Fruit fly (Drosophila melanogaster) whole organism, embryonic: ENCODE data around the gene Pex3.

Experiments used
- ATbp ChIP-seq: fragments of 200-800 bp; sonication (Bioruptor generic); optimal IDR thresholded peaks from 2 replicates; lab custom pipeline; 2017; ENCODE audit warnings: missing biosample characterization, mild to moderate bottlenecking, missing genetic modification characterization, missing genetic modification reagents
- Awh ChIP-seq: fragments of 200-800 bp; sonication (Bioruptor generic); IDR thresholded peaks from 2 replicates; pipeline ENCODE4, ENCODE4 v1.3.6; 2022; ENCODE audit warnings: missing biosample characterization, missing genetic modification characterization
- CG10209 ChIP-seq: fragments of 200-800 bp; sonication (Bioruptor generic); optimal IDR thresholded peaks from 3 replicates; lab custom pipeline; 2017; ENCODE audit warnings: missing biosample characterization, mild to moderate bottlenecking, missing genetic modification characterization, missing genetic modification reagents
- CG10274 ChIP-seq: fragments of 200-800 bp; sonication (Bioruptor generic); optimal IDR thresholded peaks from 3 replicates; lab custom pipeline; 2017; ENCODE audit warnings: missing biosample characterization, mild to moderate bottlenecking, missing genetic modification characterization
- CG10543 ChIP-seq: fragments of 200-800 bp; sonication (Bioruptor generic); optimal IDR thresholded peaks from 3 replicates; lab custom pipeline; 2017; ENCODE audit warnings: missing biosample characterization, mild to moderate bottlenecking, missing genetic modification characterization, moderate library complexity
- CG12155 ChIP-seq: fragments of 200-800 bp; sonication (Bioruptor generic); optimal IDR thresholded peaks from 3 replicates; lab custom pipeline; 2016; ENCODE audit warnings: missing biosample characterization, missing genetic modification characterization
- CG13287 ChIP-seq: fragments of 200-800 bp; sonication (Bioruptor generic); IDR thresholded peaks from 2 replicates; pipeline ENCODE4 v1.3.6; 2022; ENCODE audit warnings: missing biosample characterization, missing genetic modification characterization; ENCODE audit not compliant: partially characterized antibody
- CG14710 ChIP-seq: fragments of 200-800 bp; sonication (Bioruptor generic); optimal IDR thresholded peaks from 3 replicates; lab custom pipeline; 2019; ENCODE audit warnings: missing biosample characterization, mild to moderate bottlenecking, missing genetic modification characterization, moderate library complexity
- CG17328 ChIP-seq: fragments of 200-800 bp; sonication (Bioruptor generic); IDR thresholded peaks from 2 replicates; pipeline ENCODE4 v1.3.6; 2022; ENCODE audit warnings: missing biosample characterization, missing genetic modification characterization
- CG30403 ChIP-seq: fragments of 200-800 bp; sonication (Bioruptor generic); optimal IDR thresholded peaks from 3 replicates; lab custom pipeline; 2016; ENCODE audit warnings: missing biosample characterization, missing genetic modification characterization
- CG3065 ChIP-seq: fragments of 200-800 bp; sonication (Bioruptor generic); optimal IDR thresholded peaks from 2 replicates; lab custom pipeline; 2016; ENCODE audit warnings: missing biosample characterization, missing genetic modification characterization
- CG32767 ChIP-seq: fragments of 200-800 bp; sonication (Bioruptor generic); IDR thresholded peaks from 2 replicates; pipeline ENCODE4 v1.3.6; 2022; ENCODE audit warnings: missing biosample characterization, missing genetic modification characterization
- CG42726 ChIP-seq: fragments of 200-800 bp; sonication (Bioruptor generic); IDR thresholded peaks from 2 replicates; pipeline ENCODE4 v1.3.6; 2022; ENCODE audit warnings: missing biosample characterization, missing genetic modification characterization; ENCODE audit not compliant: partially characterized antibody
- CG8944 ChIP-seq: fragments of 200-800 bp; sonication (Bioruptor generic); optimal IDR thresholded peaks from 3 replicates; lab custom pipeline; 2016; ENCODE audit warnings: missing biosample characterization, missing genetic modification characterization
- Dref ChIP-seq: fragments of 200-800 bp; sonication (Bioruptor generic); IDR thresholded peaks from 2 replicates; pipeline ENCODE4 v1.3.6; 2022; ENCODE audit warnings: missing biosample characterization, missing genetic modification characterization
- Drgx ChIP-seq: fragments of 200-800 bp; sonication (Bioruptor generic); IDR thresholded peaks from 2 replicates; pipeline ENCODE4 v1.3.6; 2022; ENCODE audit warnings: missing biosample characterization, missing genetic modification characterization
- ERR ChIP-seq: fragments of 200-800 bp; sonication (Bioruptor generic); optimal IDR thresholded peaks from 2 replicates; lab custom pipeline; 2016; ENCODE audit warnings: missing biosample characterization, missing genetic modification characterization
- Eip74EF ChIP-seq, 2 experiments: fragments of 200-800 bp in 1 of 2; fragments of >200 bp in 1 of 2; sonication (Bioruptor generic) in 1 of 2; optimal IDR thresholded peaks; 2 replicates each; lab custom pipeline; 2017 to 2019; ENCODE audit warnings: missing biosample characterization in 2 of 2, missing genetic modification characterization in 2 of 2, mild to moderate bottlenecking in 1 of 2, moderate library complexity in 1 of 2
- H2.0 ChIP-seq: fragments of 200-800 bp; sonication (Bioruptor generic); IDR thresholded peaks from 2 replicates; pipeline ENCODE4 v1.3.6; 2022; ENCODE audit warnings: missing biosample characterization, missing genetic modification characterization
- Meics ChIP-seq: fragments of 200-800 bp; sonication (Bioruptor generic); optimal IDR thresholded peaks from 2 replicates; lab custom pipeline; 2017; ENCODE audit warnings: missing biosample characterization, mild to moderate bottlenecking, missing genetic modification characterization
- Opbp ChIP-seq: fragments of 200-800 bp; sonication (Bioruptor generic); IDR thresholded peaks from 3 replicates; pipeline ENCODE4 v1.3.6; 2022; ENCODE audit warnings: missing biosample characterization, missing genetic modification characterization; ENCODE audit not compliant: partially characterized antibody
- Pdp1 ChIP-seq, 2 experiments: fragments of 200-800 bp; sonication (Bioruptor generic); optimal IDR thresholded peaks; 3 replicates each; lab custom pipeline; 2016; ENCODE audit warnings: missing biosample characterization in 2 of 2, missing genetic modification characterization in 2 of 2, mild to moderate bottlenecking in 1 of 2, moderate library complexity in 1 of 2
- Poxn ChIP-seq: fragments of 200-800 bp; sonication (Bioruptor generic); IDR thresholded peaks from 2 replicates; pipeline ENCODE4 v1.3.6; 2022; ENCODE audit warnings: missing biosample characterization, missing genetic modification characterization
- Rx ChIP-seq: fragments of 200-800 bp; sonication (Bioruptor generic); IDR thresholded peaks from 2 replicates; pipeline ENCODE4 v1.3.6; 2022; ENCODE audit warnings: missing biosample characterization, missing genetic modification characterization
- Xbp1 ChIP-seq: fragments of 200-800 bp; sonication (Bioruptor generic); optimal IDR thresholded peaks from 3 replicates; lab custom pipeline; 2016; ENCODE audit warnings: missing biosample characterization, mild to moderate bottlenecking, missing genetic modification characterization
- bigmax ChIP-seq: fragments of 200-800 bp; sonication (Bioruptor generic); optimal IDR thresholded peaks from 2 replicates; lab custom pipeline; 2018; ENCODE audit warnings: missing biosample characterization, mild to moderate bottlenecking, missing genetic modification characterization
- ci ChIP-seq: fragments of 200-800 bp; sonication (Bioruptor generic); IDR thresholded peaks from 3 replicates; pipeline ENCODE4 v1.3.6; 2022; ENCODE audit warnings: missing biosample characterization, missing genetic modification characterization
- dpn ChIP-seq, 2 experiments: fragments of 200-800 bp; sonication (Bioruptor generic); optimal IDR thresholded peaks; 3 replicates each; lab custom pipeline; 2016; ENCODE audit warnings: missing biosample characterization in 2 of 2, missing genetic modification characterization in 2 of 2
- fru ChIP-seq: fragments of >200 bp; optimal IDR thresholded peaks from 2 replicates; lab custom pipeline; 2017
- grn ChIP-seq: fragments of 200-800 bp; sonication (Bioruptor generic); optimal IDR thresholded peaks from 3 replicates; lab custom pipeline; 2017; ENCODE audit warnings: missing biosample characterization, missing genetic modification characterization
- gsb ChIP-seq: fragments of 200-800 bp; sonication (Bioruptor generic); IDR thresholded peaks from 2 replicates; pipeline ENCODE4 v1.3.6; 2022; ENCODE audit warnings: missing biosample characterization, missing genetic modification characterization
- gt ChIP-seq: fragments of 200-800 bp; sonication (Bioruptor generic); IDR thresholded peaks from 2 replicates; pipeline ENCODE4 v1.3.6; 2022; ENCODE audit warnings: missing biosample characterization, missing genetic modification characterization
- hkb ChIP-seq, 2 experiments: fragments of 200-800 bp in 1 of 2; fragments of >200 bp in 1 of 2; sonication (Bioruptor generic) in 1 of 2; IDR thresholded peaks in 1 of 2; optimal IDR thresholded peaks in 1 of 2; 2 replicates each; pipeline versions ENCODE4 v1.3.6 to Lab custom; 2017 to 2022; ENCODE audit warnings: missing biosample characterization in 1 of 2, missing genetic modification characterization in 1 of 2
- jumu ChIP-seq: fragments of 200-800 bp; sonication (Bioruptor generic); optimal IDR thresholded peaks from 3 replicates; lab custom pipeline; 2016; ENCODE audit warnings: missing biosample characterization, missing genetic modification characterization
- lbe ChIP-seq: fragments of 200-800 bp; sonication (Bioruptor generic); optimal IDR thresholded peaks from 2 replicates; lab custom pipeline; 2016; ENCODE audit warnings: missing biosample characterization, mild to moderate bottlenecking, missing genetic modification characterization
- nerfin-1 ChIP-seq: fragments of 200-800 bp; sonication (Bioruptor generic); optimal IDR thresholded peaks from 3 replicates; lab custom pipeline; 2019; ENCODE audit warnings: missing biosample characterization, mild to moderate bottlenecking, missing genetic modification characterization, moderate library complexity
- peb ChIP-seq: fragments of 200-800 bp; sonication (Bioruptor generic); IDR thresholded peaks from 2 replicates; pipeline ENCODE4 v1.3.6; 2022; ENCODE audit warnings: missing biosample characterization, missing genetic modification characterization
- phol ChIP-seq: fragments of 200-800 bp; sonication (Bioruptor generic); optimal IDR thresholded peaks from 3 replicates; lab custom pipeline; 2018; ENCODE audit warnings: missing biosample characterization, mild to moderate bottlenecking, missing genetic modification characterization, moderate library complexity
- sc ChIP-seq, 3 experiments: fragments of >200 bp in 2 of 3; fragments of 200-800 bp in 1 of 3; sonication (Bioruptor generic) in 1 of 3; optimal IDR thresholded peaks; 2 replicates in 2 of 3; 3 replicates in 1 of 3; lab custom pipeline; 2017; ENCODE audit warnings: mild to moderate bottlenecking in 1 of 3, missing biosample characterization in 1 of 3, missing genetic modification characterization in 1 of 3, missing genetic modification reagents in 1 of 3
- slbo ChIP-seq: fragments of 200-800 bp; sonication (Bioruptor generic); IDR thresholded peaks from 2 replicates; pipeline ENCODE4 v1.3.6; 2022; ENCODE audit warnings: missing biosample characterization, missing genetic modification characterization
- tio ChIP-seq: fragments of 200-800 bp; sonication (Bioruptor generic); optimal IDR thresholded peaks from 2 replicates; lab custom pipeline; 2017; ENCODE audit warnings: missing biosample characterization, missing genetic modification characterization, inconsistent platforms
- unpg ChIP-seq: fragments of 200-800 bp; sonication (Bioruptor generic); optimal IDR thresholded peaks from 3 replicates; lab custom pipeline; 2018; ENCODE audit warnings: missing biosample characterization, mild to moderate bottlenecking, missing genetic modification characterization, moderate library complexity
- wor ChIP-seq: fragments of 200-800 bp; sonication (Bioruptor generic); IDR thresholded peaks from 2 replicates; pipeline ENCODE4 v1.3.6; 2022; ENCODE audit warnings: missing biosample characterization, missing genetic modification characterization
- zf30C ChIP-seq: fragments of 200-800 bp; sonication (Bioruptor generic); optimal IDR thresholded peaks from 3 replicates; lab custom pipeline; 2018; ENCODE audit warnings: missing biosample characterization, mild to moderate bottlenecking, missing genetic modification characterization

Gene Pex3

dm6 chr3L:15140268-15140957, 3.7 kb upstream of the Pex3 start (continued):
- TF ChIP-seq CG10274, result no peak
- peak; percentile 39; the same call in 1 of the 2 replicates for TF ChIP-seq CG42726 (GFP tag; lab: Robert Waterston, UW)
- no peak for TF ChIP-seq Eip74EF (GFP tag; optimal IDR thresholded peaks at IDR 0.05; lab: Kevin White, UChicago)
- no peak for TF ChIP-seq ATbp (GFP tag; lab: Kevin White, UChicago)
- no peak for TF ChIP-seq peb (GFP tag; lab: Robert Waterston, UW)
- TF ChIP-seq Pdp1 (GFP tag; optimal IDR thresholded peaks at IDR 0.05; lab: Kevin White, UChicago), result peak in 1 of 2 experiments; percentile 85
- no peak for TF ChIP-seq unpg (GFP tag; lab: Kevin White, UChicago)
- no peak for TF ChIP-seq Poxn (GFP tag; lab: Robert Waterston, UW)
- 0 out of 2 replicates have a peak, but pooled peaks have one; percentile 17 for TF ChIP-seq Drgx (GFP tag; lab: Robert Waterston, UW)
- no peak for TF ChIP-seq bigmax (GFP tag; lab: Kevin White, UChicago)
- no peak for TF ChIP-seq CG30403 (GFP tag; lab: Kevin White, UChicago)
- no peak for TF ChIP-seq H2.0
- peak; percentile 88 for TF ChIP-seq Xbp1
- no peak for TF ChIP-seq CG32767 (GFP tag; lab: Robert Waterston, UW)
- no peak for TF ChIP-seq Dref (GFP tag; lab: Robert Waterston, UW)
- 0 out of 2 replicates have a peak, but pooled peaks have one; percentile 10 for TF ChIP-seq slbo (GFP tag; lab: Robert Waterston, UW)
- TF ChIP-seq gt (GFP tag; lab: Robert Waterston, UW), result no peak
- no peak for TF ChIP-seq CG14710 (tag; lab: Kevin White, UChicago)
- no peak for TF ChIP-seq tio
- TF ChIP-seq nerfin-1 (tag; lab: Kevin White, UChicago), result no peak
- TF ChIP-seq CG10209 (GFP tag; lab: Kevin White, UChicago), result no peak
- no peak for TF ChIP-seq CG13287
- no peak for TF ChIP-seq lbe
- TF ChIP-seq sc (optimal IDR thresholded peaks at IDR 0.05; lab: Kevin White, UChicago), result no peak
- TF ChIP-seq sc (GFP tag; optimal IDR thresholded peaks at IDR 0.05; lab: Kevin White, UChicago), result no peak
- TF ChIP-seq hkb (optimal IDR thresholded peaks at IDR 0.05; lab: Kevin White, UChicago), result no peak
- no peak for TF ChIP-seq hkb (GFP tag; IDR thresholded peaks at IDR 0.05; lab: Robert Waterston, UW)
- no peak for TF ChIP-seq CG8944 (GFP tag; lab: Kevin White, UChicago)
- no peak for TF ChIP-seq Meics (GFP tag; lab: Kevin White, UChicago)
- no peak for TF ChIP-seq ERR (GFP tag; lab: Kevin White, UChicago)
- no peak for TF ChIP-seq CG12155 (GFP tag; lab: Kevin White, UChicago)
- no peak for TF ChIP-seq zf30C
- TF ChIP-seq CG10543 (GFP tag; lab: Kevin White, UChicago), result no peak
- TF ChIP-seq fru (lab: Kevin White, UChicago), result no peak
- TF ChIP-seq Opbp (GFP tag; lab: Robert Waterston, UW), result no peak
- TF ChIP-seq phol (tag; lab: Kevin White, UChicago), result peak; percentile 74
- no peak for TF ChIP-seq CG3065 (GFP tag; lab: Kevin White, UChicago)
- no peak for TF ChIP-seq dpn (GFP tag; optimal IDR thresholded peaks at IDR 0.05; lab: Kevin White, UChicago)
- TF ChIP-seq Rx (GFP tag; lab: Robert Waterston, UW), result no peak
- 0 out of 2 replicates have a peak, but pooled peaks have one; percentile 6 for TF ChIP-seq Awh (GFP tag; lab: Robert Waterston, UW)
- TF ChIP-seq jumu, result no peak
- TF ChIP-seq wor (GFP tag; lab: Robert Waterston, UW), result no peak
- TF ChIP-seq ci (GFP tag; lab: Robert Waterston, UW), result 0 out of 3 replicates have a peak, but pooled peaks have one; percentile 21
- TF ChIP-seq grn (GFP tag; lab: Kevin White, UChicago), result peak; percentile 24
- TF ChIP-seq CG17328 (GFP tag; lab: Robert Waterston, UW), result no peak
- 0 out of 2 replicates have a peak, but pooled peaks have one; percentile 30 for TF ChIP-seq gsb (GFP tag; lab: Robert Waterston, UW)
